Fruit fly (Drosophila melanogaster): ENCODE data around the gene HLH3B.

The HLH3B gene

dm6 chrX:2635953-2636715 lies 45.4 kb downstream of the HLH3B start (continued):
- TF ChIP-seq Adf1 (GFP tag; IDR thresholded peaks at IDR 0.05) (peak; percentile 9; the same call in 1 of the 2 replicates), sob (GFP tag; IDR thresholded peaks at IDR 0.05) (0 out of 2 replicates have a peak, but pooled peaks have one; percentile 10), sens-2 (GFP tag; IDR thresholded peaks at IDR 0.05) (no peak), ham (GFP tag; IDR thresholded peaks at IDR 0.05) (no peak), pros (GFP tag; optimal IDR thresholded peaks at IDR 0.05) (no peak), wdn (GFP tag; IDR thresholded peaks at IDR 0.05) (no peak), CG4404 (GFP tag; IDR thresholded peaks at IDR 0.05) (no peak), vnd (GFP tag; IDR thresholded peaks at IDR 0.05; ENCODE audit: partially characterized antibody) (no peak), Med (GFP tag) (peak; percentile 45), sisA (GFP tag; IDR thresholded peaks at IDR 0.05) (no peak), otp (GFP tag; IDR thresholded peaks at IDR 0.05) (0 out of 3 replicates have a peak, but pooled peaks have one; percentile 10), GATAe (GFP tag; conservative IDR thresholded peaks at IDR 0.05) (no peak), stwl (tag; optimal IDR thresholded peaks at IDR 0.05) (peak; percentile 39), Asciz (GFP tag; optimal IDR thresholded peaks at IDR 0.05) (no peak), Trl (optimal IDR thresholded peaks at IDR 0.05) (peak; percentile 11 to 47), Trl (GFP tag; optimal IDR thresholded peaks at IDR 0.05) (no peak), Hr51 (GFP tag; optimal IDR thresholded peaks at IDR 0.05) (peak in 1 of 2 experiments; percentile 6), CG18599 (GFP tag; optimal IDR thresholded peaks at IDR 0.05) (peak; percentile 18), unc-4 (GFP tag; IDR thresholded peaks at IDR 0.05; ENCODE audit: partially characterized antibody) (peak; percentile 41; the same call in 1 of the 2 replicates), zfh2 (GFP tag; optimal IDR thresholded peaks at IDR 0.05) (no peak), Scr (GFP tag; IDR thresholded peaks at IDR 0.05; ENCODE audit: partially characterized antibody) (0 out of 2 replicates have a peak, but pooled peaks have one; percentile 31), CG8478 (optimal IDR thresholded peaks at IDR 0.05) (no peak), nerfin-1 (tag; optimal IDR thresholded peaks at IDR 0.05) (peak; percentile 51), CG12236 (GFP tag; optimal IDR thresholded peaks at IDR 0.05) (no peak), eyg (GFP tag; optimal IDR thresholded peaks at IDR 0.05) (no peak), CG13424 (tag; optimal IDR thresholded peaks at IDR 0.05) (no peak), CG17568 (GFP tag; optimal IDR thresholded peaks at IDR 0.05) (no peak), seq (GFP tag; IDR thresholded peaks at IDR 0.05) (peak; percentile 18; the same call in 1 of the 2 replicates)

dm6 chrX:2635075-2635643 lies 46.4 kb downstream of the HLH3B start:
- TF ChIP-seq CG32532 (GFP tag; IDR thresholded peaks at IDR 0.05) (no peak), Spps (tag; optimal IDR thresholded peaks at IDR 0.05) (no peak), Deaf1 (tag; optimal IDR thresholded peaks at IDR 0.05) (no peak), CG10462 (GFP tag; optimal IDR thresholded peaks at IDR 0.05) (no peak), Ptx1 (GFP tag; IDR thresholded peaks at IDR 0.05) (0 out of 2 replicates have a peak, but pooled peaks have one; percentile 15), luna (GFP tag; optimal IDR thresholded peaks at IDR 0.05) (no peak), cad (GFP tag; optimal IDR thresholded peaks at IDR 0.05) (no peak), dan (GFP tag; IDR thresholded peaks at IDR 0.05) (no peak), esg (GFP tag; conservative IDR thresholded peaks at IDR 0.05) (no peak), H2.0 (GFP tag; IDR thresholded peaks at IDR 0.05) (no peak), otp (GFP tag; IDR thresholded peaks at IDR 0.05) (no peak), Fer2 (tag; optimal IDR thresholded peaks at IDR 0.05) (no peak), hbn (GFP tag; IDR thresholded peaks at IDR 0.05; ENCODE audit: partially characterized antibody) (no peak), croc (GFP tag; conservative IDR thresholded peaks at IDR 0.05) (no peak), zfh1 (GFP tag; IDR thresholded peaks at IDR 0.05) (no peak), unc-4 (GFP tag; IDR thresholded peaks at IDR 0.05; ENCODE audit: partially characterized antibody) (no peak), Dp (GFP tag; optimal IDR thresholded peaks at IDR 0.05) (no peak), GATAe (GFP tag; conservative IDR thresholded peaks at IDR 0.05) (no peak), CG12391 (tag; optimal IDR thresholded peaks at IDR 0.05) (peak; percentile 0), Drgx (GFP tag; IDR thresholded peaks at IDR 0.05) (peak; percentile 41; the same call in 1 of the 2 replicates), CG9215 (GFP tag; IDR thresholded peaks at IDR 0.05) (no peak), Lpt (GFP tag; optimal IDR thresholded peaks at IDR 0.05) (no peak), phol (tag; optimal IDR thresholded peaks at IDR 0.05) (peak; percentile 2), CG16813 (GFP tag; IDR thresholded peaks at IDR 0.05; ENCODE audit: partially characterized antibody) (no peak)
